Fruit fly (Drosophila melanogaster) whole organism, wandering third instar larva: ENCODE measurements around the gene Or2a.

Source experiments
- CG32264 ChIP-seq: fragments of 200-800 bp; sonication (Bioruptor generic); optimal IDR thresholded peaks from 2 replicates; lab custom pipeline; 2016; ENCODE audit warnings: missing biosample characterization, missing genetic modification characterization
- CG9705 ChIP-seq: fragments of 200-800 bp; sonication (Bioruptor generic); optimal IDR thresholded peaks from 2 replicates; lab custom pipeline; 2018; ENCODE audit warnings: missing biosample characterization, mild to moderate bottlenecking, missing genetic modification characterization
- CrebA ChIP-seq: fragments of 200-800 bp; sonication (Bioruptor generic); optimal IDR thresholded peaks from 2 replicates; lab custom pipeline; 2016; ENCODE audit warnings: missing biosample characterization, mild to moderate bottlenecking, missing genetic modification characterization, borderline replicate concordance
- Dfd ChIP-seq: fragments of >200 bp; optimal IDR thresholded peaks from 2 replicates; lab custom pipeline; 2017; ENCODE audit warnings: missing biosample characterization, missing genetic modification characterization
- Dif ChIP-seq: fragments of 200-275, 200-300 bp; sonication (Bioruptor generic); optimal IDR thresholded peaks from 2 replicates; lab custom pipeline; 2018; ENCODE audit warnings: missing biosample characterization, missing genetic modification characterization; ENCODE audit not compliant: partially characterized antibody
- GATAd ChIP-seq: sonication (Bioruptor generic); optimal IDR thresholded peaks from 2 replicates; lab custom pipeline; 2016; ENCODE audit warnings: missing biosample characterization, missing genetic modification characterization
- HLH106 ChIP-seq: fragments of 200-800 bp; optimal IDR thresholded peaks from 3 replicates; lab custom pipeline; 2019; ENCODE audit warnings: missing biosample characterization, mild to moderate bottlenecking, missing genetic modification characterization, moderate library complexity
- Hr78 ChIP-seq: fragments of >200 bp; optimal IDR thresholded peaks from 2 replicates; lab custom pipeline; 2017; ENCODE audit warnings: missing biosample characterization, missing genetic modification characterization
- Jra ChIP-seq: sonication (Bioruptor generic); optimal IDR thresholded peaks from 2 replicates; lab custom pipeline; 2016; ENCODE audit warnings: missing biosample characterization, missing genetic modification characterization
- Mio ChIP-seq: sonication (Bioruptor generic); optimal IDR thresholded peaks from 2 replicates; lab custom pipeline; 2016; ENCODE audit warnings: missing biosample characterization, missing genetic modification characterization
- Myc ChIP-seq: fragments of >200 bp; optimal IDR thresholded peaks from 2 replicates; lab custom pipeline; 2017
- OdsH ChIP-seq: fragments of 200-800 bp; sonication (Bioruptor generic); optimal IDR thresholded peaks from 2 replicates; lab custom pipeline; 2016; ENCODE audit warnings: missing biosample characterization, mild to moderate bottlenecking, missing genetic modification characterization
- Rel ChIP-seq, 2 experiments: fragments of 200-800 bp; sonication (Bioruptor generic) in 1 of 2; optimal IDR thresholded peaks; 2 replicates in 1 of 2; 3 replicates in 1 of 2; lab custom pipeline; 2016 to 2019; ENCODE audit warnings: mild to moderate bottlenecking in 2 of 2, missing biosample characterization in 2 of 2, missing genetic modification characterization in 2 of 2, moderate library complexity in 1 of 2
- Sp1 ChIP-seq: fragments of 200-800 bp; sonication (Bioruptor generic); optimal IDR thresholded peaks from 3 replicates; lab custom pipeline; 2019; ENCODE audit warnings: missing biosample characterization, mild to moderate bottlenecking, missing genetic modification characterization, moderate library complexity
- Vsx2 ChIP-seq: fragments of 200-300, 225-300 bp; sonication (Bioruptor generic); optimal IDR thresholded peaks from 2 replicates; lab custom pipeline; 2018; ENCODE audit warnings: missing biosample characterization, missing genetic modification characterization; ENCODE audit not compliant: partially characterized antibody
- br ChIP-seq: fragments of 200-800 bp; sonication (Bioruptor generic); optimal IDR thresholded peaks from 2 replicates; lab custom pipeline; 2016; ENCODE audit warnings: missing biosample characterization, missing genetic modification characterization
- brk ChIP-seq: fragments of 200-800 bp; sonication (Bioruptor generic); optimal IDR thresholded peaks from 2 replicates; lab custom pipeline; 2016; ENCODE audit warnings: missing biosample characterization, mild to moderate bottlenecking, missing genetic modification characterization
- dl ChIP-seq, 2 experiments: fragments of 175-275, 200-275 bp in 1 of 2; fragments of 200-275 bp in 1 of 2; sonication (Bioruptor generic); optimal IDR thresholded peaks; lab custom pipeline; 2018; ENCODE audit warnings: mild to moderate bottlenecking in 2 of 2, missing biosample characterization in 2 of 2, missing genetic modification characterization in 2 of 2, moderate library complexity in 2 of 2; ENCODE audit not compliant: partially characterized antibody in 2 of 2, insufficient read depth in 1 of 2
- dmrt93B ChIP-seq: fragments of 200-800 bp; sonication (Bioruptor generic); optimal IDR thresholded peaks from 2 replicates; lab custom pipeline; 2018; ENCODE audit warnings: missing biosample characterization, mild to moderate bottlenecking, missing genetic modification characterization
- dsf ChIP-seq: sonication (Bioruptor generic); optimal IDR thresholded peaks from 2 replicates; lab custom pipeline; 2016; ENCODE audit warnings: missing biosample characterization, missing genetic modification characterization, borderline replicate concordance
- ey ChIP-seq: fragments of 200-800 bp; sonication (Bioruptor generic); optimal IDR thresholded peaks from 2 replicates; lab custom pipeline; 2016; ENCODE audit warnings: missing biosample characterization, missing genetic modification characterization
- foxo ChIP-seq, 2 experiments: fragments of 200-800 bp; sonication (Bioruptor generic); optimal IDR thresholded peaks; 2 replicates in 1 of 2; 3 replicates in 1 of 2; lab custom pipeline; 2016 to 2017; ENCODE audit warnings: missing biosample characterization in 2 of 2, missing genetic modification characterization in 2 of 2
- fru ChIP-seq: fragments of 200-800 bp; sonication (Bioruptor generic); optimal IDR thresholded peaks from 3 replicates; lab custom pipeline; 2016; ENCODE audit warnings: missing biosample characterization, mild to moderate bottlenecking, missing genetic modification characterization
- h ChIP-seq: fragments of 200-800 bp; sonication (Bioruptor generic); optimal IDR thresholded peaks from 3 replicates; lab custom pipeline; 2016; ENCODE audit warnings: missing biosample characterization, mild to moderate bottlenecking, missing genetic modification characterization
- jim ChIP-seq: fragments of 175-275, 200-325 bp; sonication (Bioruptor generic); optimal IDR thresholded peaks from 2 replicates; lab custom pipeline; 2016; ENCODE audit warnings: missing biosample characterization, mild to moderate bottlenecking, missing genetic modification characterization
- pan ChIP-seq: fragments of >200 bp; optimal IDR thresholded peaks from 2 replicates; lab custom pipeline; 2017
- psq ChIP-seq: fragments of 200-800 bp; sonication (Bioruptor generic); optimal IDR thresholded peaks from 3 replicates; lab custom pipeline; 2017; ENCODE audit warnings: missing biosample characterization, mild to moderate bottlenecking, missing genetic modification characterization, moderate library complexity
- rgr ChIP-seq: fragments of 200-800 bp; sonication (Bioruptor generic); optimal IDR thresholded peaks from 3 replicates; lab custom pipeline; 2016; ENCODE audit warnings: missing biosample characterization, mild to moderate bottlenecking, missing genetic modification characterization
- sage ChIP-seq: fragments of 200-800 bp; sonication (Bioruptor generic); optimal IDR thresholded peaks from 2 replicates; lab custom pipeline; 2016; ENCODE audit warnings: missing biosample characterization, mild to moderate bottlenecking, missing genetic modification characterization
- sv ChIP-seq: fragments of 200-800 bp; sonication (Bioruptor generic); optimal IDR thresholded peaks from 3 replicates; lab custom pipeline; 2016; ENCODE audit warnings: missing biosample characterization, missing genetic modification characterization
- tai ChIP-seq: sonication (Bioruptor generic); optimal IDR thresholded peaks from 2 replicates; lab custom pipeline; 2016; ENCODE audit warnings: missing biosample characterization, missing genetic modification characterization
- woc ChIP-seq: sonication (Bioruptor generic); optimal IDR thresholded peaks from 2 replicates; lab custom pipeline; 2016; ENCODE audit warnings: missing biosample characterization, mild to moderate bottlenecking, missing genetic modification characterization

Or2a gene

DNA sequence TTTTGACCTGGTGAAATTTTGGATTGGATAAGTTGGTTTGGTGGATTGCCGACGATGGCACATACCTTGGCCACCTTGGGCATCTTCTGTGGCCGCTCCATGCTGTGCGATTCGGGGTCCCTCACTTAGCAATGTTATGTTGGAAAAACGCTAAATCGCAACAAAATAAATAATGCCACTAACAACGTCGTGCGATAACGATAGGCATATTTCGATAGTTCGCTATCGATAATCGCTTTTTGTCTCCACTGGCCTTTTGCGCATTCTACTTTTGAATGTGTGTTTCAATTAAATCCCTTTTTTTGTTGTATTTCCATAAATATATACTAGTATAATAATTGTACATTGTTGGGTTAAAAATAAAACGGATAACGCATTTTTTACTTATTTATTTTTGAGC, 3.7 kb downstream of the Or2a start, which contains the start of gene crn:
TSS of gene crn (minus strand) at position 221 of the 400 bp plus-strand sequence.
- TF ChIP-seq Mio (GFP tag; lab: Kevin White, UChicago) (no peak), ey (GFP tag; lab: Kevin White, UChicago) (no peak), Myc (lab: Kevin White, UChicago) (no peak), OdsH (GFP tag; lab: Kevin White, UChicago) (no peak)
- TF ChIP-seq, all 38 proteins: peak for 0

DNA sequence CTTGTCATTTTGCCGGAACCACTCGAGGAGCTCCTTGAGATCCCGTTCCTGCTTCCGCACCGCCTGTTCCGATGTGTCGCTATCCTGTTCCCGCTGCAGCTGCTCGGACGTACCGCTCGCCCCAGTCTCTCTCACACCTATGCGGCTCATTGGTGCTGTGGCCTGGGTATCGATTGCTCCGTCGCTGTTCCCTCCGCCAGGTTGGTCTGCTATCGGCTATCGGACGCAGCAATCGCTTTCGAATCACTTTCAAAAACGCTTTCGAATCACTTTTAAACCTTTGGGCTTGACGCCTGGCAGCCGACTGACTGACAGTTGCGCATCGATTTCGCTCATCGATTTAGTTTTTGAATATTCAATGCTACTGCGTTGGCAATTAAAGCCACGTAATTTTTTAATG, 5.7 kb downstream of the Or2a start, which contains the start of gene CG3191:
TSS of gene CG3191 (minus strand) at position 306 of the 400 bp plus-strand sequence.
- TF ChIP-seq sage (GFP tag; lab: Kevin White, UChicago), result no peak
- no peak for TF ChIP-seq Dfd (GFP tag; lab: Kevin White, UChicago)
- no peak for TF ChIP-seq jim
- no peak for TF ChIP-seq CrebA (GFP tag; lab: Kevin White, UChicago)
- no peak for TF ChIP-seq Dif (GFP tag; lab: Kevin White, UChicago)
- no peak for TF ChIP-seq pan (lab: Kevin White, UChicago)
- TF ChIP-seq psq (GFP tag; lab: Kevin White, UChicago), result no peak
- TF ChIP-seq Vsx2 (GFP tag; lab: Kevin White, UChicago), result no peak
- TF ChIP-seq Rel (GFP tag; optimal IDR thresholded peaks at IDR 0.05; lab: Kevin White, UChicago), result no peak
- TF ChIP-seq Rel (tag; optimal IDR thresholded peaks at IDR 0.05; lab: Kevin White, UChicago), result no peak
- TF ChIP-seq rgr, result no peak
- no peak for TF ChIP-seq tai (GFP tag; lab: Kevin White, UChicago)
- no peak for TF ChIP-seq sv (GFP tag; lab: Kevin White, UChicago)
- TF ChIP-seq dsf, result no peak
- TF ChIP-seq OdsH (GFP tag; lab: Kevin White, UChicago), result no peak
- TF ChIP-seq HLH106 (tag; lab: Kevin White, UChicago), result no peak
- no peak for TF ChIP-seq dmrt93B
- TF ChIP-seq br (GFP tag; lab: Kevin White, UChicago), result no peak

- no peak for TF ChIP-seq Jra
- peak; percentile 16 for TF ChIP-seq h (GFP tag; lab: Kevin White, UChicago)
- TF ChIP-seq, all 38 proteins: peak for 1
Measured at dm6 chrX:2254020-2254626, 8.1 kb downstream of the Or2a start, which contains the start of gene CG3091. Gene CG3091 (minus strand): TSS chrX:2254197.

DNA sequence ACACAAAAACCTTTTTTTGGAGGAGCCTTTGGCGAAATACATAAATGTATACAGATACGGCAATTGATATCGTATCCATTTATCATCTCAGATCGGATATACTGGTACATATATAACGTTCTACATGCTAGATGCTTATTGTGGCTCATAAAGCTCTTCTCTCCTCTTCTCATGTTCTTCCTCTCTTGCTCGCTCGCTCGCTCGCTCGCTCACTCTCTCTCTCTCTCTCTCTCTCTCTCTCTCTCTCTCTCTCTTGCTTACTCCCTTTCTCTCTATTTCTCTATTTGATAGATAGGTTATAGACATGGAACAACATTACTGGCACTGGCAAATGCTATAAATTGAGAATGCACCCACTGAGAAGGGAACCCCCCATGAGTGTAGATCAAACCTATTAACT, 9.0 kb downstream of the Or2a start:
- TF ChIP-seq dl (GFP tag; optimal IDR thresholded peaks at IDR 0.05; lab: Kevin White, UChicago; ENCODE audit: insufficient read depth in 1 of 2, partially characterized antibody in 2 of 2) (no peak), Rel (GFP tag; optimal IDR thresholded peaks at IDR 0.05; lab: Kevin White, UChicago) (no peak), Rel (tag; optimal IDR thresholded peaks at IDR 0.05; lab: Kevin White, UChicago) (no peak), Mio (GFP tag; lab: Kevin White, UChicago) (no peak), brk (no peak), fru (GFP tag; lab: Kevin White, UChicago) (no peak), Hr78 (GFP tag; lab: Kevin White, UChicago) (no peak), Vsx2 (GFP tag; lab: Kevin White, UChicago) (no peak), ey (GFP tag; lab: Kevin White, UChicago) (no peak), Sp1 (no peak), Myc (lab: Kevin White, UChicago) (no peak), woc (GFP tag; lab: Kevin White, UChicago) (no peak), CG32264 (no peak), GATAd (GFP tag; lab: Kevin White, UChicago) (no peak), sv (GFP tag; lab: Kevin White, UChicago) (no peak), Jra (no peak)

DNA sequence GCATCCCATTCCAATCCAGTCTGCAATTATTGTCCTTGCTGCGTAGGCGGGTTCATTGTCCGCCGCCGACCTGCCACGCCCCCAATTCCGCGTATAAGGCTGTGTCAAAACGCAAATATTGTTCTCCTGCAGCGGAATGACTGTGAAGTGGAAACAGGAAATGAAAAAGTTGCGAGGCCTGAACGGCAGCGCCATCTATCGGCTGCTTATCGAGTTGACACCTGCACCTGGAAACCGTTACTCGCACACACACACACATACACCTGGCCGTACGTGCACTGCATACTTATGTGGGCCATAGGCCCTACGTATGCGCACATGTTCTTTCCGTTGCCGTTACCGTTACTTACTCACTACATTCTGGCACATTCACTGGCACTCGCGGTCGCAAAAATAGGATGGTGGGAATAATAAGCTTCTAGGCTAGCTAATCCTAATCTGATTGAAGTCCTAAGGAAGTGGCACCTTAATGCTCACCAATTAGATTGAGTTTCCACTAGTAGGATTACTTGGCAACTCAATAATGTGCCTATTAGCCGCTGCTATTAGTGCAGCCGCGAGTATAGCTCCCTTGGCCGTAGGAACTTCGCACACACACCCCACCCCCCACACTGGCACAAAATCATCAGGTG, 12.7 kb downstream of the Or2a start:
- TF ChIP-seq sage (GFP tag; lab: Kevin White, UChicago) (no peak), woc (GFP tag; lab: Kevin White, UChicago) (no peak), dmrt93B (no peak), psq (GFP tag; lab: Kevin White, UChicago) (no peak), CG9705 (GFP tag; lab: Kevin White, UChicago) (no peak), Rel (GFP tag; optimal IDR thresholded peaks at IDR 0.05; lab: Kevin White, UChicago) (no peak), Rel (tag; optimal IDR thresholded peaks at IDR 0.05; lab: Kevin White, UChicago) (no peak), Sp1 (no peak), foxo (GFP tag; optimal IDR thresholded peaks at IDR 0.05; lab: Kevin White, UChicago) (no peak), dsf (no peak), Vsx2 (GFP tag; lab: Kevin White, UChicago) (no peak), jim (no peak)
